Fruit fly (Drosophila melanogaster) whole organism, wandering third instar larva: ENCODE data around the gene Vha16-5.

Source experiments
- CrebA ChIP-seq: fragments of 200-800 bp; sonication (Bioruptor generic); optimal IDR thresholded peaks from 2 replicates; lab custom pipeline; 2016; ENCODE audit warnings: missing biosample characterization, mild to moderate bottlenecking, missing genetic modification characterization, borderline replicate concordance
- Dfd ChIP-seq: fragments of >200 bp; optimal IDR thresholded peaks from 2 replicates; lab custom pipeline; 2017; ENCODE audit warnings: missing biosample characterization, missing genetic modification characterization
- HLH106 ChIP-seq: fragments of 200-800 bp; optimal IDR thresholded peaks from 3 replicates; lab custom pipeline; 2019; ENCODE audit warnings: missing biosample characterization, mild to moderate bottlenecking, missing genetic modification characterization, moderate library complexity
- Hnf4 ChIP-seq: fragments of 200-800 bp; sonication (Bioruptor generic); optimal IDR thresholded peaks from 2 replicates; lab custom pipeline; 2016; ENCODE audit warnings: missing biosample characterization, mild to moderate bottlenecking, missing genetic modification characterization
- Jra ChIP-seq: sonication (Bioruptor generic); optimal IDR thresholded peaks from 2 replicates; lab custom pipeline; 2016; ENCODE audit warnings: missing biosample characterization, missing genetic modification characterization
- Sp1 ChIP-seq: fragments of 200-800 bp; sonication (Bioruptor generic); optimal IDR thresholded peaks from 3 replicates; lab custom pipeline; 2019; ENCODE audit warnings: missing biosample characterization, mild to moderate bottlenecking, missing genetic modification characterization, moderate library complexity
- Vsx2 ChIP-seq: fragments of 200-300, 225-300 bp; sonication (Bioruptor generic); optimal IDR thresholded peaks from 2 replicates; lab custom pipeline; 2018; ENCODE audit warnings: missing biosample characterization, missing genetic modification characterization; ENCODE audit not compliant: partially characterized antibody
- brk ChIP-seq: fragments of 200-800 bp; sonication (Bioruptor generic); optimal IDR thresholded peaks from 2 replicates; lab custom pipeline; 2016; ENCODE audit warnings: missing biosample characterization, mild to moderate bottlenecking, missing genetic modification characterization
- fru ChIP-seq: fragments of 200-800 bp; sonication (Bioruptor generic); optimal IDR thresholded peaks from 3 replicates; lab custom pipeline; 2016; ENCODE audit warnings: missing biosample characterization, mild to moderate bottlenecking, missing genetic modification characterization
- h ChIP-seq: fragments of 200-800 bp; sonication (Bioruptor generic); optimal IDR thresholded peaks from 3 replicates; lab custom pipeline; 2016; ENCODE audit warnings: missing biosample characterization, mild to moderate bottlenecking, missing genetic modification characterization
- lola ChIP-seq: fragments of >200 bp; optimal IDR thresholded peaks from 2 replicates; lab custom pipeline; 2017; ENCODE audit warnings: missing biosample characterization, missing genetic modification characterization
- psq ChIP-seq: fragments of 200-800 bp; sonication (Bioruptor generic); optimal IDR thresholded peaks from 3 replicates; lab custom pipeline; 2017; ENCODE audit warnings: missing biosample characterization, mild to moderate bottlenecking, missing genetic modification characterization, moderate library complexity
- tai ChIP-seq: sonication (Bioruptor generic); optimal IDR thresholded peaks from 2 replicates; lab custom pipeline; 2016; ENCODE audit warnings: missing biosample characterization, missing genetic modification characterization
- usp ChIP-seq: fragments of >200 bp; optimal IDR thresholded peaks from 2 replicates; lab custom pipeline; 2017; ENCODE audit warnings: missing biosample characterization, missing genetic modification characterization

- TF ChIP-seq HLH106 (tag; lab: Kevin White, UChicago) (peak; percentile 58), lola (GFP tag; lab: Kevin White, UChicago) (no peak), usp (GFP tag; lab: Kevin White, UChicago) (no peak), psq (peak; percentile 30), Sp1 (no peak), Jra (GFP tag; lab: Kevin White, UChicago) (no peak), Dfd (no peak), Vsx2 (no peak), tai (GFP tag; lab: Kevin White, UChicago) (no peak), Hnf4 (GFP tag; lab: Kevin White, UChicago) (no peak), h (GFP tag; lab: Kevin White, UChicago) (peak; percentile 65), brk (GFP tag; lab: Kevin White, UChicago) (no peak), CrebA (GFP tag; lab: Kevin White, UChicago) (no peak), fru (peak; percentile 32)
Measured at dm6 chr2L:10732343-10732808, 4.5 kb downstream of the Vha16-5 start, which contains the start of the genes EMC3 and Dpy-30L1.
